Worm (Caenorhabditis elegans) whole organism, mixed stage, embryonic: ENCODE data around the gene tsen-34.

ENCODE experiments used
- M03D4.4 ChIP-seq: sonication (generic microtip); optimal IDR thresholded peaks from 2 replicates; lab custom pipeline; 2017; ENCODE audit warnings: mild to moderate bottlenecking, missing genetic modification characterization, missing compliant biosample characterization
- bed-3 ChIP-seq: fragments of 200-800 bp; sonication (Bioruptor generic); optimal IDR thresholded peaks from 3 replicates; lab custom pipeline; 2018; ENCODE audit warnings: mild to moderate bottlenecking, missing genetic modification characterization, moderate library complexity, missing compliant biosample characterization
- blmp-1 ChIP-seq: fragments of 150-350 bp; optimal IDR thresholded peaks from 2 replicates; lab custom pipeline; 2014; ENCODE audit warnings: missing biosample characterization, missing genetic modification characterization
- ceh-43 ChIP-seq: fragments of 200-800 bp; sonication (Bioruptor generic); optimal IDR thresholded peaks from 2 replicates; lab custom pipeline; 2018; ENCODE audit warnings: mild to moderate bottlenecking, missing genetic modification characterization, moderate library complexity, missing compliant biosample characterization
- ceh-83 ChIP-seq: fragments of 200-800 bp; sonication (Bioruptor generic); optimal IDR thresholded peaks from 2 replicates; lab custom pipeline; 2018; ENCODE audit warnings: mild to moderate bottlenecking, missing genetic modification characterization, missing compliant biosample characterization
- cnd-1 ChIP-seq: fragments of 200-800 bp; sonication (Bioruptor generic); optimal IDR thresholded peaks from 2 replicates; lab custom pipeline; 2018; ENCODE audit warnings: mild to moderate bottlenecking, missing genetic modification characterization, missing compliant biosample characterization
- elt-1 ChIP-seq: sonication (generic microtip); optimal IDR thresholded peaks from 2 replicates; lab custom pipeline; 2017; ENCODE audit warnings: missing genetic modification characterization, mild to moderate bottlenecking, missing compliant biosample characterization, antibody characterized with exemption, moderate library complexity, borderline replicate concordance; ENCODE audit not compliant: insufficient read depth
- elt-3 ChIP-seq: fragments of 150-350 bp; optimal IDR thresholded peaks from 2 replicates; lab custom pipeline; 2014; ENCODE audit warnings: missing biosample characterization, missing genetic modification characterization
- flh-1 ChIP-seq: fragments of 200-800 bp; sonication (Bioruptor generic); optimal IDR thresholded peaks from 2 replicates; lab custom pipeline; 2018; ENCODE audit warnings: mild to moderate bottlenecking, missing genetic modification characterization, moderate library complexity, missing compliant biosample characterization
- ham-2 ChIP-seq: fragments of 200-800 bp; sonication (Bioruptor generic); optimal IDR thresholded peaks from 2 replicates; lab custom pipeline; 2018; ENCODE audit warnings: mild to moderate bottlenecking, missing genetic modification characterization, missing compliant biosample characterization
- hlh-1 ChIP-seq: fragments of 150-350 bp; optimal IDR thresholded peaks from 2 replicates; lab custom pipeline; 2014; ENCODE audit warnings: missing biosample characterization, missing genetic modification reagents, missing genetic modification characterization
- lin-32 ChIP-seq: fragments of 200-800 bp; sonication (Bioruptor generic); optimal IDR thresholded peaks from 2 replicates; lab custom pipeline; 2018; ENCODE audit warnings: mild to moderate bottlenecking, missing genetic modification characterization, missing compliant biosample characterization
- lsy-2 ChIP-seq: fragments of 150-350 bp; optimal IDR thresholded peaks from 2 replicates; lab custom pipeline; 2014; ENCODE audit warnings: missing biosample characterization, missing genetic modification characterization
- mab-5 ChIP-seq: fragments of 150-350 bp; optimal IDR thresholded peaks from 2 replicates; lab custom pipeline; 2014; ENCODE audit warnings: missing biosample characterization, missing genetic modification characterization
- mep-1 ChIP-seq: fragments of 150-350 bp; optimal IDR thresholded peaks from 2 replicates; lab custom pipeline; 2017; ENCODE audit warnings: missing biosample characterization, missing genetic modification reagents, missing genetic modification characterization, inconsistent platforms
- mls-2 ChIP-seq: sonication (generic microtip); optimal IDR thresholded peaks from 2 replicates; lab custom pipeline; 2016; ENCODE audit warnings: mild to moderate bottlenecking, missing genetic modification characterization, moderate library complexity, missing compliant biosample characterization
- nhr-12 ChIP-seq: fragments of 150-350 bp; optimal IDR thresholded peaks from 2 replicates; lab custom pipeline; 2014; ENCODE audit warnings: missing biosample characterization, missing genetic modification characterization
- nhr-237 ChIP-seq: fragments of 150-350 bp; optimal IDR thresholded peaks from 2 replicates; lab custom pipeline; 2014; ENCODE audit warnings: missing biosample characterization, missing genetic modification characterization
- nhr-28 ChIP-seq: fragments of 150-350 bp; optimal IDR thresholded peaks from 2 replicates; lab custom pipeline; 2014; ENCODE audit warnings: missing biosample characterization, missing genetic modification characterization
- nhr-76 ChIP-seq: sonication (generic microtip); optimal IDR thresholded peaks from 2 replicates; lab custom pipeline; 2017; ENCODE audit warnings: missing biosample characterization, missing genetic modification characterization
- pha-4 ChIP-seq: fragments of 150-350 bp; optimal IDR thresholded peaks from 2 replicates; lab custom pipeline; 2018; ENCODE audit warnings: missing biosample characterization, missing genetic modification reagents, missing genetic modification characterization
- sem-2 ChIP-seq: fragments of 200-800 bp; sonication (Bioruptor generic); optimal IDR thresholded peaks from 2 replicates; lab custom pipeline; 2018; ENCODE audit warnings: mild to moderate bottlenecking, missing genetic modification characterization, missing compliant biosample characterization
- snpc-4 ChIP-seq: fragments of 150-350 bp; optimal IDR thresholded peaks from 2 replicates; lab custom pipeline; 2014; ENCODE audit warnings: missing biosample characterization, missing genetic modification characterization
- tbx-8 ChIP-seq: fragments of 200-800 bp; sonication (Bioruptor generic); optimal IDR thresholded peaks from 2 replicates; lab custom pipeline; 2018; ENCODE audit warnings: mild to moderate bottlenecking, missing genetic modification characterization, moderate library complexity, missing compliant biosample characterization
- unc-120 ChIP-seq: sonication (generic microtip); optimal IDR thresholded peaks from 2 replicates; lab custom pipeline; 2017; ENCODE audit warnings: missing genetic modification characterization, missing compliant biosample characterization; ENCODE audit not compliant: poor library complexity, severe bottlenecking
- unc-39 ChIP-seq: fragments of 150-350 bp; optimal IDR thresholded peaks from 2 replicates; lab custom pipeline; 2014; ENCODE audit warnings: missing biosample characterization, missing genetic modification characterization
- unc-62 ChIP-seq: fragments of 150-350 bp; optimal IDR thresholded peaks from 2 replicates; lab custom pipeline; 2014; ENCODE audit warnings: missing biosample characterization, missing genetic modification reagents, missing genetic modification characterization
- zip-8 ChIP-seq: fragments of 150-350 bp; optimal IDR thresholded peaks from 2 replicates; lab custom pipeline; 2014; ENCODE audit warnings: missing biosample characterization, missing genetic modification characterization

Gene tsen-34

ce11 chrIV:4209084-4209483 is 30.8 kb downstream of the tsen-34 start:
- TF ChIP-seq ceh-43 (GFP tag; lab: Kevin White, UChicago) (no peak), nhr-12 (no peak), zip-8 (tag; lab: Kevin White, UChicago) (no peak), unc-62 (no peak), nhr-28 (tag; lab: Kevin White, UChicago) (no peak), nhr-76 (tag; lab: Kevin White, UChicago) (no peak), nhr-237 (tag; lab: Kevin White, UChicago) (no peak), snpc-4 (tag; lab: Kevin White, UChicago) (no peak), elt-3 (no peak), unc-120 (tag; lab: Kevin White, UChicago) (no peak), elt-1 (no peak), hlh-1 (no peak), flh-1 (no peak), tbx-8 (no peak), unc-39 (tag; lab: Kevin White, UChicago) (no peak), sem-2 (GFP tag; lab: Kevin White, UChicago) (no peak), M03D4.4 (tag; lab: Kevin White, UChicago) (no peak), cnd-1 (tag; lab: Kevin White, UChicago) (no peak), lsy-2 (tag; lab: Kevin White, UChicago) (no peak), mls-2 (tag; lab: Kevin White, UChicago) (no peak)

ce11 chrIV:4210868-4211267 is 32.6 kb downstream of the tsen-34 start:
- no peak for TF ChIP-seq flh-1
- no peak for TF ChIP-seq nhr-76 (tag; lab: Kevin White, UChicago)
- TF ChIP-seq nhr-12, result no peak
- TF ChIP-seq, all 35 proteins: peak for 0

ce11 chrIV:4212733-4213132 is 34.5 kb downstream of the tsen-34 start:
- peak; percentile 32 for TF ChIP-seq nhr-28 (tag; lab: Kevin White, UChicago)
- TF ChIP-seq nhr-12, result no peak
- TF ChIP-seq, all 35 proteins: peak for 1

- TF ChIP-seq pha-4 (tag; lab: Kevin White, UChicago) (peak; percentile 21), nhr-28 (tag; lab: Kevin White, UChicago) (no peak), M03D4.4 (tag; lab: Kevin White, UChicago) (no peak), unc-62 (peak; percentile 70), ham-2 (no peak), unc-39 (tag; lab: Kevin White, UChicago) (no peak), bed-3 (GFP tag; lab: Kevin White, UChicago) (no peak), mls-2 (tag; lab: Kevin White, UChicago) (no peak), mab-5 (tag; lab: Kevin White, UChicago) (no peak), nhr-237 (tag; lab: Kevin White, UChicago) (peak; percentile 68)
Measured at ce11 chrIV:4215349-4215748, 37.1 kb downstream of the tsen-34 start.

ce11 chrIV:4216099-4216894 is 38.0 kb downstream of the tsen-34 start:
- TF ChIP-seq nhr-28 (tag; lab: Kevin White, UChicago), result no peak
- TF ChIP-seq mls-2 (tag; lab: Kevin White, UChicago), result no peak
- TF ChIP-seq mep-1, result no peak
- TF ChIP-seq pha-4 (tag; lab: Kevin White, UChicago), result no peak
- no peak for TF ChIP-seq flh-1
- TF ChIP-seq ham-2, result no peak
- no peak for TF ChIP-seq nhr-76 (tag; lab: Kevin White, UChicago)
- no peak for TF ChIP-seq M03D4.4 (tag; lab: Kevin White, UChicago)
- no peak for TF ChIP-seq elt-1
- no peak for TF ChIP-seq ceh-83 (GFP tag; lab: Kevin White, UChicago)
- no peak for TF ChIP-seq unc-62
- TF ChIP-seq lsy-2 (tag; lab: Kevin White, UChicago), result no peak
- no peak for TF ChIP-seq nhr-237 (tag; lab: Kevin White, UChicago)
- no peak for TF ChIP-seq blmp-1 (tag; lab: Kevin White, UChicago)
- no peak for TF ChIP-seq zip-8 (tag; lab: Kevin White, UChicago)
- TF ChIP-seq cnd-1 (tag; lab: Kevin White, UChicago), result no peak

ce11 chrIV:4218276-4218675 is 40.0 kb downstream of the tsen-34 start:
- no peak for TF ChIP-seq lin-32 (GFP tag; lab: Kevin White, UChicago)
- TF ChIP-seq mab-5 (tag; lab: Kevin White, UChicago), result no peak
- no peak for TF ChIP-seq unc-120 (tag; lab: Kevin White, UChicago)
